Fruit fly (Drosophila melanogaster): ENCODE results near the gene CG2211.

CG2211 gene

DNA sequence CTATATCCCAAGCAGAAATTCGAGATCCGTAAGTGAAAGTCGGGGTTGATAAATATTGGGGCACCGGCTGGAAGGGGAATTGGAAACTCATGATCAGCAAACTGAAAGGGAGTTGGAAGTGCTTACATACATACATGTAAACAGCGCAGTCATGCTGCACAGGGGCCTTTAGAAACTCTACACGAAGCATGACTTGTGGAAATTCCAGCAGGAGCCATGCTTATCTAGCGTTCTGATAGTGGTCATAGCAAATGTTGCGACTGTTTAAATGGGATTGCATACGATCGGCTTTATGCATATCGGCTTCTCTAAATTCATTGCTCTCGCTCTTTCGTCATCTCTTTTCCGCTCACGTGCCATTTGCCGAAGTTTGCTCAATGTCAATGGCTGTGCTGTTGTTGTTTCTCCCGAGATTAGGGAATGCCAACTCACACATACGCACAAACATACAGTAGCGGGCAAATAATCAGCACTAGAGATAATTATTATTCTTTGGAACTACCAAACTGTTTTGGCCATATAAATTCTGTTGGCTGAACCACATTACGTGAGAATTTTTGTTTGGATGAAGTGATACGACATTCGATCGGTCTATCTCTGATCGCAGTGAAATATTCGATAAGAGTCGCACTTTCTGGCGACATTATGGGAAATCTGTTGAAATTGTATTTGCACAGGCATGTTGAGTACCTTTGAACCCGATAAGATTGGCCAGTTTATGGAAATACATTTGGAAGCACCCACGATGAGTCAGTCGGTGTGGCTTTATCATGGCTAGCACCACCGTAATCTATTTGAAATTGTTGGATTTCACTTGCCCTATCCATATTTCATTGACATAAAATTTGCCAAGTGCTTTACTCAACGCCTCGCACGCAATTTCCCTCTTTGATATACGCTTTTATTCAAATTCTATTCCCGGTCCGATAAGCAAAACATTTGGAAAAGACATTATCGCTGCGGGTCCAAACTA lies 1.1 kb upstream of the CG2211 start:
- TF ChIP-seq Sin3A (optimal IDR thresholded peaks at IDR 0.05) (no peak), insv (optimal IDR thresholded peaks at IDR 0.05) (no peak), h (optimal IDR thresholded peaks at IDR 0.05) (no peak), ttk (optimal IDR thresholded peaks at IDR 0.05) (no peak), Myc (optimal IDR thresholded peaks at IDR 0.05) (no peak), psq (optimal IDR thresholded peaks at IDR 0.05) (no peak)

dm6 chr3L:1335428-1335764 lies 237 bp upstream of the CG2211 start:
- TF ChIP-seq Myc (optimal IDR thresholded peaks at IDR 0.05) (no peak), Sin3A (optimal IDR thresholded peaks at IDR 0.05) (no peak), psq (optimal IDR thresholded peaks at IDR 0.05) (no peak), h (optimal IDR thresholded peaks at IDR 0.05) (no peak), insv (optimal IDR thresholded peaks at IDR 0.05) (no peak), ttk (optimal IDR thresholded peaks at IDR 0.05) (no peak)

DNA sequence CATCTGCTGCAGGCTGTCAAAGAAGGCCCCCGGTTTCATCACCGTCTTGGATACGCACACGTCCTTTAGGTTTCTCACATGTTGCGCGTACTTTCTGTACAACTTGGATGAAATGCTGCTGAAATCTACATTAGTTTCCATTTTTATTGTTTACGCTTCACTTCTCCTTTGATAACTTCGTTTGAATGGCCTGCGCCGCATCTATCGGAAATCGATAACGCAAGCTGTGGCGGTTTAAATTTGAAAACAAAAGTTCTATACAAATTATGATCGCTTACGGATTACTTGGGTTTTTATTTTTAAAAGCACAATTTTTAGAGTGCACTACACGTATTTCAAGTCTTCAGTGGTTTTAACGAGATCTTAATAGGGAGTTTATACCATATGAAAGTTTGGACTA lies 2.2 kb downstream of the CG2211 start, which contains the start of gene msd5:
Gene msd5 (minus strand): TSS at position 174 of the 400 bp plus-strand sequence.
- TF ChIP-seq psq (optimal IDR thresholded peaks at IDR 0.05) (no peak), h (optimal IDR thresholded peaks at IDR 0.05) (no peak), insv (optimal IDR thresholded peaks at IDR 0.05) (no peak), ttk (optimal IDR thresholded peaks at IDR 0.05) (no peak), Myc (optimal IDR thresholded peaks at IDR 0.05) (no peak), Sin3A (optimal IDR thresholded peaks at IDR 0.05) (no peak)

dm6 chr3L:1331542-1331941 lies 3.6 kb downstream of the CG2211 start, which contains the start of gene msd1:
msd1 (plus strand) TSS chr3L:1331744.
- no peak for TF ChIP-seq insv (optimal IDR thresholded peaks at IDR 0.05)
- TF ChIP-seq ttk (optimal IDR thresholded peaks at IDR 0.05) = no peak
- TF ChIP-seq psq (optimal IDR thresholded peaks at IDR 0.05) = no peak
- no peak for TF ChIP-seq Myc (optimal IDR thresholded peaks at IDR 0.05)
- TF ChIP-seq h (optimal IDR thresholded peaks at IDR 0.05) = no peak
- TF ChIP-seq Sin3A (optimal IDR thresholded peaks at IDR 0.05) = no peak

DNA sequence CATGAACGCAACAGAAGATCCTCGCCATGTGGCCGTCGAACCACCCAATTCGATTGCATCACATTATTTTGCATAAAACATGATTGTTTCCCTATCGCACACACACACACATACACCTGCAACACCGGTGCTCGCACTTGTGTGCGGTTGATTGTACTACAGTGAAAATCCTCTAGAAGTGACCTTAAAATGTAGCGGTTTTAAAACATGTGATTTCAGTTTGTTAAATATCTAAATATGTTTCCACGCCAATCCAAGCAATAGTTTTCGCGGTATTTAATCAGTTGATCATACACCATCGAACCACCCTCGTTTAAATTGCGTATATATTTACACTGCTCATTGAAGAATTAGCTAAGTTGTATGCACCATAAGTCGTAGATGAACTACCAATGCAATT lies 4.7 kb downstream of the CG2211 start:
- TF ChIP-seq h (optimal IDR thresholded peaks at IDR 0.05) (no peak), Myc (optimal IDR thresholded peaks at IDR 0.05) (no peak), psq (optimal IDR thresholded peaks at IDR 0.05) (no peak), ttk (optimal IDR thresholded peaks at IDR 0.05) (no peak)

dm6 chr3L:1329724-1330123 lies 5.4 kb downstream of the CG2211 start, which contains the start of gene ND-ACP:
ND-ACP (plus strand) TSS chr3L:1329949.
- TF ChIP-seq insv (optimal IDR thresholded peaks at IDR 0.05) (no peak), psq (optimal IDR thresholded peaks at IDR 0.05) (peak; percentile 70), Myc (optimal IDR thresholded peaks at IDR 0.05) (no peak)

DNA sequence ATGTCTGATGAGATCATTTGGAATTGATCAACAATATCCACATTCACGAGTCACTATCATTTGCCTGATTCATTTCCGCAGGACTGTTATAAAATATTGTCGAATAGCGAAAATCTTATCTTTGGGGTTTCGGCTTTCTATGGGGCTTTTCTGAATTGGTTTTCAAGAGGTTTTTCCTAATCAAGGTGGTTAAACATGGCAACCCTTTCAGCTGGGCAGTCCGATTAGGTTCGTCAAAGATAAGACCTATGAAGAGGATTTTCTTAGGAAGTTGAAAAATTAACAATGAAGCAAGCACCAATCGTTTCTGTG lies 9.6 kb downstream of the CG2211 start:
- TF ChIP-seq Myc (optimal IDR thresholded peaks at IDR 0.05) (no peak), Sin3A (optimal IDR thresholded peaks at IDR 0.05) (no peak), insv (optimal IDR thresholded peaks at IDR 0.05) (no peak), ttk (optimal IDR thresholded peaks at IDR 0.05) (no peak), psq (optimal IDR thresholded peaks at IDR 0.05) (no peak), h (optimal IDR thresholded peaks at IDR 0.05) (no peak)

DNA sequence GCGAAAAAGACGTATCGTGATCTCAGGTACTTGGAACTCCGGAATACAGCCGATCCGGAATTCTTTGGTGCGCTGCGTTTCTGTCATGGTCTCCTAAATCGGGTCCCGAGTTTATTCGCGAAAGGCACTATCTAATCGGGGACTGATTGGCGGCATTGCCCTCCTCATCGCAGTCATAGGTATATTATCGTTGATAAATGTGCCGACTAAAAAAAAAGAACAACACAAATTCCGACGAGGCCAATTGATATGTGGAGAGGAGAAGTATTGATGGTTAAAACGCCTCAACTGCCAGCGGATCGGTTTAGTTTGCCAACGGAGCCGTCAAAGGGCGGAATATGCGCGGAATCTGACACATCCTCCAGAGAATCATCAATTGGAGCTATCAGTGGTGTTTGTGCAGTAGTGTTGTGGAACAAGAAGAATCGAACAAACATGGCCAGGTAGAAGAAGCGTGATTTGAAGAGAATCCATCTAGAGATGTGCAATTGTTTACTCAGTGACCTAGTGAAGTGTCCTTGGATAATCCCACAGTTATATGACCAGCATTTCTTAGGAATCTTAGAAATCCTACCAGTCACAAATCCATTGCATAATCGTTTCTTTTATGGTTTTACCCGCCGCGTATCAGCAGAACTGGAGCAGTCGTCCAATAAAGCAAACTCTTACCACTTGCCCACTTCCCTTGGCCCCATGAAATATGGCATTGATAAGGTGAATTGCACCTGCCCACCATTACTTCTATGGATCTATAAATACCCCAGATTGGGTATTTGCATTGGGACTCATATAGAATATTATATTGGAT lies 10.1 kb downstream of the CG2211 start:
- TF ChIP-seq psq (optimal IDR thresholded peaks at IDR 0.05) = no peak
- TF ChIP-seq insv (optimal IDR thresholded peaks at IDR 0.05) = no peak
- TF ChIP-seq ttk (optimal IDR thresholded peaks at IDR 0.05) = no peak
- no peak for TF ChIP-seq Sin3A (optimal IDR thresholded peaks at IDR 0.05)
- TF ChIP-seq Myc (optimal IDR thresholded peaks at IDR 0.05) = no peak

dm6 chr3L:1323136-1323535 lies 12.0 kb downstream of the CG2211 start:
- no peak for TF ChIP-seq Myc (optimal IDR thresholded peaks at IDR 0.05)
- no peak for TF ChIP-seq psq (optimal IDR thresholded peaks at IDR 0.05)
- TF ChIP-seq ttk (optimal IDR thresholded peaks at IDR 0.05) = no peak

dm6 chr3L:1322706-1323105 lies 12.5 kb downstream of the CG2211 start, which contains the start of gene CG9184:
CG9184 (minus strand) TSS chr3L:1322806.
- TF ChIP-seq h (optimal IDR thresholded peaks at IDR 0.05) = no peak
- TF ChIP-seq Sin3A (optimal IDR thresholded peaks at IDR 0.05) = no peak
- TF ChIP-seq insv (optimal IDR thresholded peaks at IDR 0.05) = no peak
- TF ChIP-seq ttk (optimal IDR thresholded peaks at IDR 0.05) = no peak
- no peak for TF ChIP-seq Myc (optimal IDR thresholded peaks at IDR 0.05)
- TF ChIP-seq psq (optimal IDR thresholded peaks at IDR 0.05) = no peak

- TF ChIP-seq ttk (optimal IDR thresholded peaks at IDR 0.05) = no peak
- TF ChIP-seq Sin3A (optimal IDR thresholded peaks at IDR 0.05) = no peak
Observed at dm6 chr3L:1322159-1322558, 13.0 kb downstream of the CG2211 start.

DNA sequence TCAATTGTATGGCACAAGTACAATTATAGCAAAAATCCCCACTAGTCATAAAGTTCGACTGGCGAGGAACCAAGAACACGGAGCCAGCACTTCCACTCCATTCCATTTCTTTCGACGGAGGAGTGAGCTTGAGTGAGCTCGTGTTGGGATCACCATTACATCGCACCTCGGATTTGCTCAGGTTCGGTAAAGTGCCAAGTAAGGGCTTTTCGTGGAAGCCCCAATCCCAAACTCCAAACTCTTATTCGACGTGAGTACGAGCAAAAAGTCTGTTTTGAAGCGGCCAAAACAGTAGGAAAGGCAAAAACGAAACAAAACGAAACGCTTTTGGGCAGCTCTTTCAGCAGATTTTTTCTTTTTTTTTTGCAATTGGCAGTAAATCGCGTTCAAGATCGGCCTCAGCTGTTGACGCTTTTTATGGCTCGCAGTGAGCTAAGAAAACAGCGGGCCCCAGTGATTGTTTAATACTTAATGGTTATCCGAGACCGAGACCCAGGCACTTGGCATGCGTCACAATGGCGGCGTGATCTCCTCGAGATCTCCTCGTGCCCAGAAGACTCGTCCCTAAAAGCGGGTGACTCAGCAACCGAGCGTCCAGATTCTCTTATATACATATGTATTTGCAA lies 14.1 kb downstream of the CG2211 start:
- TF ChIP-seq h (optimal IDR thresholded peaks at IDR 0.05) (no peak), ttk (optimal IDR thresholded peaks at IDR 0.05) (no peak), Sin3A (optimal IDR thresholded peaks at IDR 0.05) (no peak), insv (optimal IDR thresholded peaks at IDR 0.05) (no peak), psq (optimal IDR thresholded peaks at IDR 0.05) (no peak), Myc (optimal IDR thresholded peaks at IDR 0.05) (no peak)
